Worm (Caenorhabditis elegans) whole organism, L2 larva: ENCODE results near the gene R13H4.2.

ENCODE experiments used
- mab-5 ChIP-seq: fragments of 150-350 bp; optimal IDR thresholded peaks from 2 replicates; lab custom pipeline; 2014; ENCODE audit warnings: missing biosample characterization, missing genetic modification characterization
- nhr-12 ChIP-seq: fragments of 150-350 bp; optimal IDR thresholded peaks from 2 replicates; lab custom pipeline; 2014; ENCODE audit warnings: missing biosample characterization, missing genetic modification characterization

DNA sequence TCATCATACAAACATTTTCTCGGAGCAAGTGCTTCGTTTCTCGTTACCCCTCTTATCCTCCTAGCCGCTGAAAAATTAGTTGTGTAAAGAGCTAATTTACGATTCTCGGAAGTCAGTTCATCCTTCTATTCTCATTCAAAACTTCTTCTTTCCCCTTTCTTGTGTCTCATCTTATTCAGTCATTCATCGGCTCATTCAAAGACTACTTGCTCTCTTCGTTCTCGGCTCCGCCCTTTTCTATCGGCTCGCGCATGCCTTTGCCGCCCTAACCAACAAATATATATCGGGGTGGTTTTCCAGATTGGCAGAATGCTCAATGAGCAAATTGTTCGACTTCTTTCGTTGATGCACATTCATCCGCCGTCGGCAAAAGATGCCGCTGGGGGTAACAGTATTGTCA, 24.2 kb downstream of the R13H4.2 start, which contains the start of gene R13H4.5:
- no peak for TF ChIP-seq nhr-12 (tag; lab: Kevin White, UChicago)
- no peak for TF ChIP-seq mab-5 (tag; lab: Kevin White, UChicago)
